Worm (Caenorhabditis elegans): Measurements from ENCODE around the gene dab-1.

- TF ChIP-seq ama-1 (optimal IDR thresholded peaks at IDR 0.05) (no peak), ama-1 (GFP tag; optimal IDR thresholded peaks at IDR 0.05) (no peak), tbp1 (GFP tag; optimal IDR thresholded peaks at IDR 0.05) (no peak), atf-7 (tag; optimal IDR thresholded peaks at IDR 0.05) (no peak), snpc-3.4 (tag; optimal IDR thresholded peaks at IDR 0.05) (no peak)
These were observed 1.2 kb downstream of the dab-1 start for ce11 chrII:8223422-8223821.

All from whole organism, young adult.